Fruit fly (Drosophila melanogaster) whole organism, adult: ENCODE data around the gene osy.

Experiments
- CG12768 ChIP-seq: fragments of 200-800 bp; sonication (Bioruptor generic); optimal IDR thresholded peaks from 2 replicates; lab custom pipeline; 2017; ENCODE audit warnings: missing biosample characterization, missing genetic modification characterization, mild to moderate bottlenecking, moderate library complexity, missing genetic modification reagents
- CG5204 ChIP-seq: fragments of 200-800 bp; sonication (Bioruptor generic); optimal IDR thresholded peaks from 2 replicates; lab custom pipeline; 2016; ENCODE audit warnings: missing biosample characterization, missing genetic modification characterization
- CG7045 ChIP-seq: fragments of 200-800 bp; sonication (Bioruptor generic); optimal IDR thresholded peaks from 2 replicates; lab custom pipeline; 2017; ENCODE audit warnings: missing biosample characterization, mild to moderate bottlenecking, missing genetic modification characterization
- Clk ChIP-seq: fragments of 200-800 bp; sonication (Bioruptor generic); optimal IDR thresholded peaks from 2 replicates; lab custom pipeline; 2017; ENCODE audit warnings: missing biosample characterization, missing genetic modification characterization
- Crg-1 ChIP-seq: fragments of 200-800 bp; sonication (Bioruptor generic); optimal IDR thresholded peaks from 2 replicates; lab custom pipeline; 2016; ENCODE audit warnings: missing biosample characterization, missing genetic modification characterization
- Hr96 ChIP-seq: fragments of 200-800 bp; sonication (Bioruptor generic); optimal IDR thresholded peaks from 2 replicates; lab custom pipeline; 2016; ENCODE audit warnings: missing biosample characterization, missing genetic modification characterization
- Mnt ChIP-seq: fragments of 200-800 bp; sonication (Bioruptor generic); optimal IDR thresholded peaks from 2 replicates; lab custom pipeline; 2016; ENCODE audit warnings: missing biosample characterization, mild to moderate bottlenecking, missing genetic modification characterization
- kay ChIP-seq: fragments of 200-800 bp; sonication (Bioruptor generic); peaks from one replicate; lab custom pipeline; 2016; ENCODE audit warnings: missing biosample characterization, missing genetic modification characterization, borderline replicate concordance
- ovo ChIP-seq: fragments of 200-800 bp; sonication (Bioruptor generic); optimal IDR thresholded peaks from 2 replicates; lab custom pipeline; 2016; ENCODE audit warnings: missing biosample characterization, missing genetic modification characterization

DNA sequence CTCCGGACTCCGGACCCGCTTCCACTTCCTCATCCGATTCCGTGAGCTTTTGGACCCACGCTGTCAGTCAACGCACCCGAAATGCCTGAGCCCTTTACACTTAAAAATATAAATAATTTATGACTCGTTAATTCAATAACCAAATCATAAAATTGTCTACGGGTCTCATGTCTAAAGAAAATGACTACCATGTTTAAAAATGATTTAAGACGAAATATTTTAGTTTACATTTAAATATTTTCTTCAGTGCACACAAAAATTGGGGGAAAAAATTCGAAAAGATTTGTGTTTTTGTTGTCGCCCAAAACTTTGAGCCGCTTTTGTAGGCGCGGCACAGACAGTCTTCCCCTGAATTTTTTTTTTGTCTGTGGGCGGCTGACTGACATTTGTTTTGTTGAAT is 15.2 kb downstream of the osy start:
- TF ChIP-seq kay (no peak), Crg-1 (GFP tag; lab: Kevin White, UChicago) (no peak), Hr96 (GFP tag; lab: Kevin White, UChicago) (no peak), CG12768 (GFP tag; lab: Kevin White, UChicago) (no peak), CG5204 (GFP tag; lab: Kevin White, UChicago) (no peak), Mnt (GFP tag; lab: Kevin White, UChicago) (no peak), ovo (GFP tag; lab: Kevin White, UChicago) (no peak), CG7045 (GFP tag; lab: Kevin White, UChicago) (no peak), Clk (GFP tag; lab: Kevin White, UChicago) (no peak)
